Worm (Caenorhabditis elegans) whole organism, late embryonic: ENCODE measurements around the gene C02F4.4.

Experiments used
- C08G9.2 ChIP-seq: sonication (generic microtip); optimal IDR thresholded peaks from 2 replicates; lab custom pipeline; 2016; ENCODE audit warnings: mild to moderate bottlenecking, missing genetic modification characterization, moderate library complexity, missing compliant biosample characterization
- C38D4.7 ChIP-seq: fragments of 200-800 bp; sonication (Bioruptor generic); optimal IDR thresholded peaks from 2 replicates; lab custom pipeline; 2018; ENCODE audit warnings: mild to moderate bottlenecking, missing genetic modification characterization, moderate library complexity, missing compliant biosample characterization
- K02D7.2 ChIP-seq: sonication (generic microtip); optimal IDR thresholded peaks from 2 replicates; lab custom pipeline; 2017; ENCODE audit warnings: mild to moderate bottlenecking, missing genetic modification characterization, missing compliant biosample characterization
- K09A11.1 ChIP-seq: sonication (generic microtip); optimal IDR thresholded peaks from 2 replicates; lab custom pipeline; 2017; ENCODE audit warnings: antibody characterized with exemption, mild to moderate bottlenecking, missing genetic modification characterization, missing compliant biosample characterization; ENCODE audit not compliant: insufficient read depth
- Y22D7AL.16 ChIP-seq: sonication (generic microtip); optimal IDR thresholded peaks from 2 replicates; lab custom pipeline; 2016; ENCODE audit warnings: missing genetic modification characterization, missing compliant biosample characterization
- ahr-1 ChIP-seq: sonication (generic microtip); optimal IDR thresholded peaks from 2 replicates; lab custom pipeline; 2016; ENCODE audit warnings: missing genetic modification characterization, missing compliant biosample characterization
- ceh-14 ChIP-seq: sonication (generic microtip); optimal IDR thresholded peaks from 2 replicates; lab custom pipeline; 2016; ENCODE audit warnings: missing genotype, missing genetic modification characterization, missing compliant biosample characterization
- ceh-18 ChIP-seq: sonication (generic microtip); optimal IDR thresholded peaks from 2 replicates; lab custom pipeline; 2016; ENCODE audit warnings: missing genetic modification characterization, missing compliant biosample characterization
- ceh-22 ChIP-seq: sonication (generic microtip); optimal IDR thresholded peaks from 2 replicates; lab custom pipeline; 2017; ENCODE audit warnings: missing biosample characterization, missing genetic modification characterization
- ceh-31 ChIP-seq: sonication (generic microtip); optimal IDR thresholded peaks from 2 replicates; lab custom pipeline; 2016; ENCODE audit warnings: missing genetic modification characterization, missing compliant biosample characterization
- ceh-34 ChIP-seq: sonication (generic microtip); optimal IDR thresholded peaks from 2 replicates; lab custom pipeline; 2016; ENCODE audit warnings: mild to moderate bottlenecking, missing genetic modification characterization, missing compliant biosample characterization
- ceh-48 ChIP-seq: sonication (generic microtip); optimal IDR thresholded peaks from 2 replicates; lab custom pipeline; 2016; ENCODE audit warnings: missing genetic modification characterization, inconsistent platforms, missing compliant biosample characterization
- ceh-9 ChIP-seq: sonication (generic microtip); optimal IDR thresholded peaks from 2 replicates; lab custom pipeline; 2016; ENCODE audit warnings: mild to moderate bottlenecking, missing genetic modification characterization, inconsistent platforms, missing compliant biosample characterization
- che-1 ChIP-seq: sonication (generic microtip); optimal IDR thresholded peaks from 2 replicates; lab custom pipeline; 2016; ENCODE audit warnings: mild to moderate bottlenecking, missing genetic modification characterization, missing compliant biosample characterization
- ets-4 ChIP-seq: sonication (generic microtip); optimal IDR thresholded peaks from 2 replicates; lab custom pipeline; 2016; ENCODE audit warnings: missing genetic modification characterization, missing compliant biosample characterization
- fkh-6 ChIP-seq: sonication (generic microtip); optimal IDR thresholded peaks from 2 replicates; lab custom pipeline; 2016; ENCODE audit warnings: missing genetic modification characterization, missing compliant biosample characterization
- hlh-13 ChIP-seq: fragments of 200-800 bp; sonication (Bioruptor generic); optimal IDR thresholded peaks from 2 replicates; lab custom pipeline; 2018; ENCODE audit warnings: mild to moderate bottlenecking, missing genetic modification characterization, missing compliant biosample characterization
- lim-6 ChIP-seq: sonication (generic microtip); optimal IDR thresholded peaks from 2 replicates; lab custom pipeline; 2016; ENCODE audit warnings: missing genetic modification characterization, missing compliant biosample characterization
- mec-3 ChIP-seq: sonication (generic microtip); optimal IDR thresholded peaks from 2 replicates; lab custom pipeline; 2016; ENCODE audit warnings: borderline replicate concordance, missing genetic modification characterization, missing compliant biosample characterization
- nfya-1 ChIP-seq: sonication (generic microtip); optimal IDR thresholded peaks from 2 replicates; lab custom pipeline; 2017; ENCODE audit warnings: missing genetic modification characterization, mild to moderate bottlenecking, missing compliant biosample characterization, antibody characterized with exemption, moderate library complexity
- nhr-11 ChIP-seq: fragments of 150-350 bp; optimal IDR thresholded peaks from 2 replicates; lab custom pipeline; 2014; ENCODE audit warnings: missing biosample characterization, missing genetic modification characterization
- nhr-232 ChIP-seq: sonication (generic microtip); optimal IDR thresholded peaks from 2 replicates; lab custom pipeline; 2016; ENCODE audit warnings: missing genetic modification characterization, missing compliant biosample characterization
- npax-4 ChIP-seq: sonication (generic microtip); optimal IDR thresholded peaks from 2 replicates; lab custom pipeline; 2016; ENCODE audit warnings: missing genetic modification characterization, missing compliant biosample characterization
- odd-2 ChIP-seq: sonication (generic microtip); optimal IDR thresholded peaks from 2 replicates; lab custom pipeline; 2017; ENCODE audit warnings: antibody characterized with exemption, mild to moderate bottlenecking, missing genetic modification characterization, missing compliant biosample characterization
- pha-2 ChIP-seq: sonication (generic microtip); optimal IDR thresholded peaks from 2 replicates; lab custom pipeline; 2017; ENCODE audit warnings: mild to moderate bottlenecking, missing genetic modification characterization, missing compliant biosample characterization
- ref-2 ChIP-seq: sonication (generic microtip); optimal IDR thresholded peaks from 2 replicates; lab custom pipeline; 2016; ENCODE audit warnings: missing genetic modification characterization, missing compliant biosample characterization
- rnt-1 ChIP-seq: sonication (generic microtip); optimal IDR thresholded peaks from 2 replicates; lab custom pipeline; 2016; ENCODE audit warnings: missing genetic modification characterization, missing compliant biosample characterization
- sdc-2 ChIP-seq: sonication (generic microtip); optimal IDR thresholded peaks from 2 replicates; lab custom pipeline; 2016; ENCODE audit warnings: missing genotype, missing genetic modification characterization, missing compliant biosample characterization
- sox-2 ChIP-seq: fragments of 200-800 bp; sonication (Bioruptor generic); IDR thresholded peaks from 2 replicates; pipeline ENCODE4 v1.3.6; 2022; ENCODE audit warnings: missing genetic modification reagents, missing genetic modification characterization, missing compliant biosample characterization
- syd-9 ChIP-seq: sonication (generic microtip); optimal IDR thresholded peaks from 2 replicates; lab custom pipeline; 2016; ENCODE audit warnings: mild to moderate bottlenecking, missing genetic modification characterization, moderate library complexity, missing compliant biosample characterization
- tbx-2 ChIP-seq: sonication (generic microtip); optimal IDR thresholded peaks from 2 replicates; lab custom pipeline; 2016; ENCODE audit warnings: missing genetic modification characterization, missing compliant biosample characterization
- ttx-3 ChIP-seq: sonication (generic microtip); optimal IDR thresholded peaks from 2 replicates; lab custom pipeline; 2016; ENCODE audit warnings: missing genetic modification reagents, missing genetic modification characterization, missing compliant biosample characterization
- unc-42 ChIP-seq: sonication (generic microtip); optimal IDR thresholded peaks from 2 replicates; lab custom pipeline; 2016; ENCODE audit warnings: missing genotype, missing genetic modification characterization, missing compliant biosample characterization
- unc-55 ChIP-seq: sonication (generic microtip); optimal IDR thresholded peaks from 2 replicates; lab custom pipeline; 2017; ENCODE audit warnings: missing biosample characterization, missing genetic modification reagents, missing genetic modification characterization
- unc-86 ChIP-seq: sonication (generic microtip); optimal IDR thresholded peaks from 2 replicates; lab custom pipeline; 2016; ENCODE audit warnings: missing genetic modification characterization, missing compliant biosample characterization
- zip-5 ChIP-seq: sonication (generic microtip); optimal IDR thresholded peaks from 2 replicates; lab custom pipeline; 2016; ENCODE audit warnings: missing genetic modification characterization, missing compliant biosample characterization
- ztf-16 ChIP-seq: sonication (generic microtip); optimal IDR thresholded peaks from 2 replicates; lab custom pipeline; 2017; ENCODE audit warnings: missing genetic modification characterization, missing compliant biosample characterization

C02F4.4 gene

DNA sequence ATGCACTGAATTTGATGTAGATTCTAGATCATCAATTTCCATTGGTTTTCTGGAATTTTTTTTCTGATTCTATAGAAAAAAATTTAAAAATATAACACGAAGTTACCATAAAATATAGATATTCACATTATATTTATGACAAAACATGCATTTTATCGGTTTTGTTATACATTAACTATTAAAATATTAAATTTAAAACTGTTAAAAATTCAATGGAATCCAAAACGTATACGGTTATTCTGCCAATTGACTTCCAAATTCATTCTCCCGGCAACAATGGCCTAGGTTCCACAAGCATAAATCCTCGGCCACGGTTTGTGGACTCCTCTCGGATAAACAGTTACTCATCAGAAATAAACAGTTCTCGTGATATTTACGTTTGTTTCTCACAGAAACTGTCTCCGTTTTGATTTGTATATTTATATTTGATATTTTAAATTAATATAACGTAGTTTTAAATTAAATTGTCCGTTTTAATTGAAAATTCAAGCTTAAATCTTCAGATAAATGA is 31.4 kb downstream of the C02F4.4 start, which contains the start of the genes F01D4.5 and ced-5 (continued):
- TF ChIP-seq ceh-18 (no peak), K09A11.1 (no peak), nfya-1 (tag; lab: Kevin White, UChicago) (peak; percentile 25), fkh-6 (tag; lab: Kevin White, UChicago) (peak; percentile 66), ceh-31 (peak; percentile 91), che-1 (tag; lab: Kevin White, UChicago) (no peak), C38D4.7 (GFP tag; lab: Kevin White, UChicago) (no peak), rnt-1 (tag; lab: Kevin White, UChicago) (peak; percentile 54), hlh-13 (GFP tag; lab: Kevin White, UChicago) (no peak), zip-5 (tag; lab: Kevin White, UChicago) (peak; percentile 87), unc-55 (GFP tag; lab: Kevin White, UChicago) (no peak), nhr-232 (tag; lab: Kevin White, UChicago) (no peak), Y22D7AL.16 (tag; lab: Kevin White, UChicago) (peak; percentile 10), ref-2 (peak; percentile 73), ceh-9 (no peak), ets-4 (peak; percentile 77), npax-4 (no peak), odd-2 (tag; lab: Kevin White, UChicago) (no peak), sox-2 (GFP tag; lab: Robert Waterston, UW) (no peak), syd-9 (tag; lab: Kevin White, UChicago) (peak; percentile 19), ttx-3 (tag; lab: Kevin White, UChicago) (peak; percentile 45), mec-3 (tag; lab: Kevin White, UChicago) (no peak), unc-86 (tag; lab: Kevin White, UChicago) (peak; percentile 53), pha-2 (tag; lab: Kevin White, UChicago) (no peak), C08G9.2 (tag; lab: Kevin White, UChicago) (peak; percentile 90)

DNA sequence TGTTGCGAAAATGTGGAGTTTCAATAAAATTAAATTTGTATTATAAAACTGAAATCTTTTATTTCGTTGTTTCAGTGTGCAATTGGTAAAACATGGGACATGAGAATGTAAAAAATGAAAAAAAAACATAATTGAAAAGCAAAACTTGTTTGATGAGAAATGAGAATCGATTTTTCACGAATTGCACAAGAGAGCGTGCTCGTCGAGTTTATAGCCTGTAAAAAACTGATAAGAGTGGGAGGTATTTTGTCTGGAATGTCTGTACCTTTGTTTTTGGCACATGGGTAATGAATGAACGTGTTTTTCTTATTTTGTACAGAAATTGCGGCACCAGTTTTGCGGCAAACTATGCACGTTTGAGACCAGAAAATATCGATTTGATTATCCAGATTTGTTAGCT is 32.4 kb downstream of the C02F4.4 start:
- TF ChIP-seq ceh-34 (tag; lab: Kevin White, UChicago): no peak

DNA sequence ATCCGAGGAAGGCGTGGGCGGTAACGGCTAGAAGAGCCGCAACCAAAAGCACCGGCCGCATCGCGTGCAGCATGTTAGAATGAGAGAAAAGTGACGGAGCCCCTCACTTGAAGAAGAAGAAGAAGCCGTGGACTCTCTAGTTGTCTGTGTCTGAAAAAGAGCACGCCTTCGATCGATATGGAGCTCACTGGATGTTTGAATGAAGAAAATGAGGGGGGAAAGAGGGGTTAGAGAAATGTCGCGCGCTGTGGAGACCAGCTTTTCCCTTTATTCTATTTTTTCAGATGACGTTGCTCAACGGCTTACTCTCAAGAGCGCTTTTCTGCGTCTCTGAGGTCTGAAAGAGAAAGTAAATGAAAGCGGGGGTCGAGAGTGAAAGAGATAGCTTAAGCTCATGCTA is 33.3 kb downstream of the C02F4.4 start, which contains the start of gene egl-21:
egl-21 (minus strand) TSS at position 150 of the 400 bp plus-strand sequence.
- TF ChIP-seq ceh-18 (peak; percentile 17), sox-2 (GFP tag; lab: Robert Waterston, UW) (no peak), unc-42 (tag; lab: Kevin White, UChicago) (peak; percentile 81), ceh-48 (tag; lab: Kevin White, UChicago) (peak; percentile 66), ceh-31 (peak; percentile 43), tbx-2 (tag; lab: Kevin White, UChicago) (peak; percentile 6), ceh-14 (tag; lab: Kevin White, UChicago) (peak; percentile 67), unc-55 (GFP tag; lab: Kevin White, UChicago) (peak; percentile 13), unc-86 (tag; lab: Kevin White, UChicago) (peak; percentile 2), nfya-1 (tag; lab: Kevin White, UChicago) (peak; percentile 25), lim-6 (tag; lab: Kevin White, UChicago) (peak; percentile 1), sdc-2 (tag; lab: Kevin White, UChicago) (no peak), ref-2 (no peak)

DNA sequence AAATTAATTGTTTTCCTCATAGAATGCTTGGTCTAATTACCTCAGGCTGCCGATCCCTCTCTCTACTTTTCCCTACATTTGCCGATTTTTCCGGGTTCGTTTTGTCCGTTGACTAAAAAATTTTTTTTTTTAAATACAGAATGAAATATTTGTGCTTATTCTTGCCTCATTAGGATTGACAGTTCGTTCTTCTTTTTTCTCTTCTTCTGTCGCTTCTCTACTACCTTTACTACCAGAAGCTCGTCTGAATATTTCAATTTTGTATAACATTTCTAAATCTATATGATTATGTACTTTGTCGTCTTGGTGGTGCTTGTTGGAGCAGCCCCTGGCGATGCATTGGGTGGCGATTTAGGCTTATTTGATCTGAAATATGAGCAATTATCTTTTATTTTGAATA is 39.8 kb downstream of the C02F4.4 start:
- no peak for TF ChIP-seq ceh-31
- no peak for TF ChIP-seq pha-2 (tag; lab: Kevin White, UChicago)
- TF ChIP-seq ahr-1 (tag; lab: Kevin White, UChicago): no peak
- TF ChIP-seq ceh-22 (tag; lab: Kevin White, UChicago): no peak
- TF ChIP-seq nhr-11: no peak
- TF ChIP-seq unc-86 (tag; lab: Kevin White, UChicago): no peak
- no peak for TF ChIP-seq K02D7.2
- no peak for TF ChIP-seq ztf-16 (tag; lab: Kevin White, UChicago)
